Fruit fly (Drosophila melanogaster): Measurements from ENCODE around the gene vn.

DNA sequence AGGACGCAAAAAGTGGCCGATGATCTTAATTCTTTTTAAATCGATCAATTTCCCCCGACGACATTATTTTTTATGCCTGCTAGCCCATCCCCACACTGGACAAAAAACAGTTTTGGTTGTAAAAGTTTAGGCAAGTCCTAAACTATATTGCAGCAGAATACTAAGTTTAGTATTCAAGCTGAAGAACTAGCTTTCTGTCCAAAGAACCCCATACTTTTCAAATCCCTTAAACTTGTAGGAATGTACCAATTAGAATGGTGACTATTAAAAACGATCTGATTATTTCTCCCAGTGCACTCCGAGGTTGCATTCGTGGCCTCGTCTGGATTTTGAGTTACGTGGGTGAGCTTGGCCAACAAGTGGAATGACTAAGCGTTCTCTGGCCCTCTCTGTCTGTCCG is 20.0 kb downstream of the vn start:
- TF ChIP-seq usp (GFP tag; optimal IDR thresholded peaks at IDR 0.05) (no peak), pan (optimal IDR thresholded peaks at IDR 0.05) (no peak), CG8478 (optimal IDR thresholded peaks at IDR 0.05) (no peak)

Measured in whole organism.